Worm (Caenorhabditis elegans): ENCODE data around the gene gpx-3.
A peak's percentile ranks its signal among the peaks of the same experiment; 100 is the strongest.

DNA sequence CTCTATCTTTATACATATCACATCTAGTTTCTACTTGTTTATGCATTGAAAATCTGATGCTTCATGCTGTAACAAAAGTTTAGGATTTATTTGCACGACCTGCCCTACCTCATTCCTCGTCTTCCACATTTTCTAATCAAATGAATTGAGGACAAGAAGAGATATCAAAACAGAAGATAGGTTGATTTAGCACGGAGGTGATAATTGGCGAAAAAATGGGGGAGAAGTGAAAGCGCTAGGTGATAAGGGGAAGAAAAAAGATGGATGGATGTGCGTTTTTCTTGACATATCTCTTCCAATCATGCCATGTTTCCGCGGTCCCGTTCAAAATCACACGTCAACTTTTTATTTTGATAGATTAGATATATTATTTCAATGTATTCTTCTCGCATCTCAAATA lies 20.4 kb downstream of the gpx-3 start:
- TF ChIP-seq blmp-1 (tag; optimal IDR thresholded peaks at IDR 0.05; ENCODE audit: insufficient read depth) (peak; percentile 68), unc-39 (tag; optimal IDR thresholded peaks at IDR 0.05) (no peak), alr-1 (tag; optimal IDR thresholded peaks at IDR 0.05) (no peak)
